Worm (Caenorhabditis elegans) whole organism, L1 larva: ENCODE results near the gene ell-1.
A peak's percentile ranks its signal among the peaks of the same experiment; 100 is the strongest.

Source experiments
- C16A3.4 ChIP-seq: fragments of 150-350 bp; optimal IDR thresholded peaks from 2 replicates; lab custom pipeline; 2014; ENCODE audit warnings: missing biosample characterization, missing genetic modification characterization
- C34B4.2 ChIP-seq: sonication (generic microtip); optimal IDR thresholded peaks from 2 replicates; lab custom pipeline; 2017; ENCODE audit warnings: mild to moderate bottlenecking, missing genetic modification characterization, missing compliant biosample characterization
- F16B12.6 ChIP-seq: fragments of 150-350 bp; optimal IDR thresholded peaks from 2 replicates; lab custom pipeline; 2014; ENCODE audit warnings: missing biosample characterization, missing genetic modification characterization
- aha-1 ChIP-seq: fragments of 150-350 bp; optimal IDR thresholded peaks from 2 replicates; lab custom pipeline; 2014; ENCODE audit warnings: missing biosample characterization, missing genetic modification characterization
- alr-1 ChIP-seq: fragments of 200-800 bp; sonication (Bioruptor generic); optimal IDR thresholded peaks from 2 replicates; lab custom pipeline; 2018; ENCODE audit warnings: borderline replicate concordance, mild to moderate bottlenecking, missing genetic modification characterization, missing compliant biosample characterization
- aly-2 ChIP-seq: fragments of 150-350 bp; optimal IDR thresholded peaks from 2 replicates; lab custom pipeline; 2014; ENCODE audit warnings: missing biosample characterization, missing genetic modification characterization
- ama-1 ChIP-seq: fragments of 150-350 bp; optimal IDR thresholded peaks from 2 replicates; lab custom pipeline; 2014
- ceh-63 ChIP-seq: fragments of 200-800 bp; sonication (Bioruptor generic); optimal IDR thresholded peaks from 2 replicates; lab custom pipeline; 2018; ENCODE audit warnings: mild to moderate bottlenecking, missing genetic modification characterization, missing compliant biosample characterization
- ceh-8 ChIP-seq: fragments of 200-800 bp; sonication (Bioruptor generic); optimal IDR thresholded peaks from 2 replicates; lab custom pipeline; 2018; ENCODE audit warnings: mild to moderate bottlenecking, missing genetic modification characterization, moderate library complexity, missing compliant biosample characterization
- ceh-82 ChIP-seq, 3 experiments: fragments of 150-350 bp in 1 of 3; sonication (generic microtip) in 2 of 3; optimal IDR thresholded peaks; 2 replicates each; lab custom pipeline; 2014 to 2017; ENCODE audit warnings: missing biosample characterization in 3 of 3, missing genetic modification characterization in 3 of 3
- efl-1 ChIP-seq, 4 experiments: fragments of 150-350 bp; optimal IDR thresholded peaks in 3 of 4; peaks in 1 of 4; 1 replicate in 1 of 4; 2 replicates in 3 of 4; lab custom pipeline; 2014; ENCODE audit warnings: missing biosample characterization in 2 of 4, missing genetic modification characterization in 2 of 4, missing genetic modification reagents in 2 of 4
- efl-3 ChIP-seq: fragments of 200-800 bp; sonication (Bioruptor generic); optimal IDR thresholded peaks from 2 replicates; lab custom pipeline; 2018; ENCODE audit warnings: mild to moderate bottlenecking, missing genetic modification characterization, missing compliant biosample characterization
- egl-13 ChIP-seq: sonication (generic microtip); optimal IDR thresholded peaks from 2 replicates; lab custom pipeline; 2016; ENCODE audit warnings: missing genotype, missing genetic modification reagents, missing genetic modification characterization, missing compliant biosample characterization
- egl-27 ChIP-seq, 2 experiments: fragments of 150-350 bp in 1 of 2; sonication (generic microtip); optimal IDR thresholded peaks; 3 replicates each; lab custom pipeline; 2017 to 2018; ENCODE audit warnings: missing biosample characterization in 2 of 2, missing genetic modification characterization in 2 of 2, missing genetic modification reagents in 2 of 2
- elt-3 ChIP-seq, 6 experiments: fragments of 150-350 bp in 1 of 6; sonication (generic microtip); optimal IDR thresholded peaks; 2 replicates each; lab custom pipeline; 2017 to 2018; ENCODE audit warnings: missing biosample characterization in 6 of 6, missing genetic modification characterization in 6 of 6, inconsistent platforms in 1 of 6
- ets-5 ChIP-seq: fragments of 200-800 bp; sonication (Bioruptor generic); IDR thresholded peaks from 2 replicates; pipeline ENCODE4 v1.3.6; 2022; ENCODE audit warnings: missing genetic modification characterization, missing compliant biosample characterization
- fkh-10 ChIP-seq: sonication (generic microtip); optimal IDR thresholded peaks from 2 replicates; lab custom pipeline; 2017; ENCODE audit warnings: missing biosample characterization, missing genetic modification reagents, missing genetic modification characterization
- fkh-8 ChIP-seq: sonication (generic microtip); optimal IDR thresholded peaks from 2 replicates; lab custom pipeline; 2016; ENCODE audit warnings: mild to moderate bottlenecking, missing genetic modification characterization, missing compliant biosample characterization
- fos-1 ChIP-seq: fragments of 150-350 bp; optimal IDR thresholded peaks from 2 replicates; lab custom pipeline; 2014; ENCODE audit warnings: missing biosample characterization, missing genetic modification characterization
- grh-1 ChIP-seq: fragments of 200-800 bp; sonication (Bioruptor generic); IDR thresholded peaks from 2 replicates; pipeline ENCODE4 v1.3.6; 2022; ENCODE audit warnings: missing genetic modification reagents, missing genetic modification characterization, missing compliant biosample characterization
- hlh-17 ChIP-seq: fragments of 200-800 bp; sonication (Bioruptor generic); optimal IDR thresholded peaks from 2 replicates; lab custom pipeline; 2018; ENCODE audit warnings: missing genetic modification characterization, mild to moderate bottlenecking, missing compliant biosample characterization, moderate library complexity, borderline replicate concordance
- hlh-4 ChIP-seq: sonication (generic microtip); optimal IDR thresholded peaks from 2 replicates; lab custom pipeline; 2016; ENCODE audit warnings: mild to moderate bottlenecking, missing genetic modification characterization, missing compliant biosample characterization
- isw-1 ChIP-seq: fragments of 200-800 bp; sonication (Bioruptor generic); IDR thresholded peaks from 2 replicates; pipeline ENCODE4 v1.3.6; 2022; ENCODE audit warnings: missing genetic modification characterization, missing compliant biosample characterization
- jun-1 ChIP-seq: fragments of 150-350 bp; optimal IDR thresholded peaks from 2 replicates; lab custom pipeline; 2014; ENCODE audit warnings: missing biosample characterization, missing genetic modification reagents, missing genetic modification characterization
- lin-14 ChIP-seq: fragments of 200-800 bp; sonication (Bioruptor generic); optimal IDR thresholded peaks from 2 replicates; lab custom pipeline; 2018; ENCODE audit warnings: mild to moderate bottlenecking, missing genetic modification characterization, moderate library complexity, missing compliant biosample characterization
- lin-35 ChIP-seq, 2 experiments: fragments of 150-350 bp; optimal IDR thresholded peaks; 2 replicates each; lab custom pipeline; 2014; ENCODE audit warnings: missing biosample characterization in 2 of 2, missing genetic modification characterization in 2 of 2, missing genetic modification reagents in 2 of 2
- lin-39 ChIP-seq: fragments of 150-350 bp; optimal IDR thresholded peaks from 2 replicates; lab custom pipeline; 2014; ENCODE audit warnings: missing biosample characterization, missing genetic modification reagents, missing genetic modification characterization
- lir-3 ChIP-seq: sonication (generic microtip); optimal IDR thresholded peaks from 2 replicates; lab custom pipeline; 2016; ENCODE audit warnings: mild to moderate bottlenecking, missing genetic modification characterization, moderate library complexity, missing compliant biosample characterization; ENCODE audit not compliant: poor library complexity
- lsy-2 ChIP-seq, 2 experiments: fragments of 150-350 bp; optimal IDR thresholded peaks; 2 replicates each; lab custom pipeline; 2014; ENCODE audit warnings: missing biosample characterization in 2 of 2, missing genetic modification characterization in 2 of 2
- mdl-1 ChIP-seq, 2 experiments: fragments of 150-350 bp; optimal IDR thresholded peaks; 2 replicates each; lab custom pipeline; 2014 to 2017; ENCODE audit warnings: missing biosample characterization in 2 of 2, missing genetic modification characterization in 2 of 2, inconsistent platforms in 1 of 2
- mef-2 ChIP-seq: fragments of 150-350 bp; optimal IDR thresholded peaks from 2 replicates; lab custom pipeline; 2014; ENCODE audit warnings: missing biosample characterization, missing genetic modification characterization
- mep-1 ChIP-seq: fragments of 150-350 bp; optimal IDR thresholded peaks from 2 replicates; lab custom pipeline; 2014; ENCODE audit warnings: missing biosample characterization, missing genetic modification characterization
- nhr-12 ChIP-seq: sonication (generic microtip); optimal IDR thresholded peaks from 2 replicates; lab custom pipeline; 2017; ENCODE audit warnings: missing biosample characterization, missing genetic modification characterization
- nhr-47 ChIP-seq: sonication (generic microtip); optimal IDR thresholded peaks from 2 replicates; lab custom pipeline; 2016; ENCODE audit warnings: mild to moderate bottlenecking, missing genetic modification characterization, moderate library complexity, missing compliant biosample characterization
- nhr-71 ChIP-seq: sonication (generic microtip); optimal IDR thresholded peaks from 2 replicates; lab custom pipeline; 2016; ENCODE audit warnings: mild to moderate bottlenecking, missing genetic modification characterization, moderate library complexity, missing compliant biosample characterization
- nhr-85 ChIP-seq: sonication (generic microtip); peaks from one replicate; lab custom pipeline; 2016; ENCODE audit warnings: missing genetic modification characterization, inconsistent platforms, missing compliant biosample characterization
- nhr-90 ChIP-seq: sonication (generic microtip); optimal IDR thresholded peaks from 2 replicates; lab custom pipeline; 2016; ENCODE audit warnings: mild to moderate bottlenecking, missing genetic modification characterization, missing compliant biosample characterization; ENCODE audit not compliant: poor library complexity
- pax-3 ChIP-seq: fragments of 200-800 bp; sonication (Bioruptor generic); optimal IDR thresholded peaks from 2 replicates; lab custom pipeline; 2018; ENCODE audit warnings: mild to moderate bottlenecking, missing genetic modification characterization, moderate library complexity, missing compliant biosample characterization
- rnt-1 ChIP-seq: sonication (generic microtip); optimal IDR thresholded peaks from 2 replicates; lab custom pipeline; 2016; ENCODE audit warnings: mild to moderate bottlenecking, missing genetic modification characterization, moderate library complexity, missing compliant biosample characterization
- snpc-4 ChIP-seq: fragments of 150-350 bp; optimal IDR thresholded peaks from 2 replicates; lab custom pipeline; 2014; ENCODE audit warnings: missing biosample characterization, missing genetic modification characterization
- snu-23 ChIP-seq: sonication (generic microtip); optimal IDR thresholded peaks from 2 replicates; lab custom pipeline; 2016; ENCODE audit warnings: missing genetic modification characterization, missing compliant biosample characterization
- sox-4 ChIP-seq: sonication (generic microtip); optimal IDR thresholded peaks from 2 replicates; lab custom pipeline; 2016; ENCODE audit warnings: missing genetic modification characterization, missing compliant biosample characterization
- sptf-1 ChIP-seq: fragments of 150-350 bp; optimal IDR thresholded peaks from 2 replicates; lab custom pipeline; 2014; ENCODE audit warnings: missing biosample characterization, missing genetic modification characterization
- tbx-2 ChIP-seq: sonication (generic microtip); optimal IDR thresholded peaks from 2 replicates; lab custom pipeline; 2016; ENCODE audit warnings: missing genetic modification characterization, missing compliant biosample characterization
- tlp-1 ChIP-seq: fragments of 150-350 bp; optimal IDR thresholded peaks from 2 replicates; lab custom pipeline; 2014; ENCODE audit warnings: missing biosample characterization, missing genetic modification characterization
- unc-130 ChIP-seq: fragments of 150-350 bp; optimal IDR thresholded peaks from 2 replicates; lab custom pipeline; 2017; ENCODE audit warnings: missing biosample characterization, missing genetic modification characterization, inconsistent platforms
- unc-30 ChIP-seq: sonication (generic microtip); optimal IDR thresholded peaks from 2 replicates; lab custom pipeline; 2017; ENCODE audit warnings: missing biosample characterization, missing genetic modification characterization
- unc-86 ChIP-seq: sonication (generic microtip); optimal IDR thresholded peaks from 2 replicates; lab custom pipeline; 2016; ENCODE audit warnings: missing genetic modification characterization, missing compliant biosample characterization
- unc-98 ChIP-seq: fragments of 200-800 bp; sonication (Bioruptor generic); IDR thresholded peaks from 2 replicates; pipeline ENCODE4 v1.3.6; 2022; ENCODE audit warnings: missing genetic modification characterization, missing compliant biosample characterization
- vab-15 ChIP-seq: sonication (generic microtip); optimal IDR thresholded peaks from 2 replicates; lab custom pipeline; 2017; ENCODE audit warnings: missing genotype, mild to moderate bottlenecking, missing genetic modification characterization, missing compliant biosample characterization
- zip-4 ChIP-seq: fragments of 200-800 bp; sonication (Bioruptor generic); optimal IDR thresholded peaks from 2 replicates; lab custom pipeline; 2018; ENCODE audit warnings: mild to moderate bottlenecking, missing genetic modification characterization, moderate library complexity, missing compliant biosample characterization
- ztf-11 ChIP-seq, 2 experiments: sonication (generic microtip); optimal IDR thresholded peaks; 2 replicates each; lab custom pipeline; 2016 to 2017; ENCODE audit warnings: missing genetic modification characterization in 2 of 2, missing biosample characterization in 1 of 2, missing compliant biosample characterization in 1 of 2

ell-1 gene

DNA sequence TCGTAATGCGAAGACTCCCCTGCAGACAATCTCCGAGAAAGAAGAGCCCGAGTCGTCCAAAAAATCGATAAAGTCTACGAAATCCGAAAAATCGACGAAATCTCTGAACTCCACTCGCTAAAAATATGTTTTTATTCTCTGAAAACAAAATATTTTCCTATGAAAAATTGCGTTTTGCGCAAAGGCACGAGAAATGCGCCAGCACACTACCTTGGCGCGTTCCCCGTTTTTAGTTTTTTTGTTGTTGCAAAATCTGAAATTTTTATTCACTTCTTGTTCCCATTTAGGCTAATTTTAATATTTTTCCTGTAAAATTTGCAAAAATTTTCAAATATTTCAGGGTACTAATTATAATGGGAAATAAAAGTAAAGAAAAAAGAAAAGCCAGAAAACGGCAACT is 33.7 kb upstream of the ell-1 start, which contains the start of gene F55F10.1 (continued):
- TF ChIP-seq efl-3 (GFP tag; lab: Kevin White, UChicago) = no peak
- no peak for TF ChIP-seq lin-14
- TF ChIP-seq snu-23 (GFP tag; lab: Kevin White, UChicago) = peak; percentile 84
- TF ChIP-seq hlh-4 (tag; lab: Kevin White, UChicago) = no peak
- TF ChIP-seq sptf-1 = no peak
- peak; percentile 77 for TF ChIP-seq jun-1 (tag; lab: Kevin White, UChicago)
- TF ChIP-seq isw-1 (GFP tag; lab: Robert Waterston, UW) = peak; percentile 64
- no peak for TF ChIP-seq pax-3
- no peak for TF ChIP-seq fos-1 (tag; lab: Kevin White, UChicago)
- peak; percentile 80 for TF ChIP-seq unc-130 (tag; lab: Kevin White, UChicago)
- peak; percentile 86 for TF ChIP-seq nhr-47
- TF ChIP-seq zip-4 (GFP tag; lab: Kevin White, UChicago) = peak; percentile 46
- peak; percentile 11 for TF ChIP-seq aly-2 (tag; lab: Kevin White, UChicago)
- TF ChIP-seq lin-35 (GFP tag; optimal IDR thresholded peaks at IDR 0.05; lab: Kevin White, UChicago) = peak; percentile 81 to 85
- no peak for TF ChIP-seq hlh-17
- peak; percentile 92 for TF ChIP-seq mep-1 (tag; lab: Kevin White, UChicago)
- peak; percentile 47 for TF ChIP-seq F16B12.6
- no peak for TF ChIP-seq fkh-10 (GFP tag; lab: Kevin White, UChicago)
- TF ChIP-seq egl-27 (tag; optimal IDR thresholded peaks at IDR 0.05; lab: Kevin White, UChicago) = no peak
- TF ChIP-seq unc-30 (tag; lab: Kevin White, UChicago) = no peak
- TF ChIP-seq ets-5 (GFP tag; lab: Robert Waterston, UW) = no peak
- no peak for TF ChIP-seq lir-3 (tag; lab: Kevin White, UChicago)
- peak; percentile 66 for TF ChIP-seq unc-86 (tag; lab: Kevin White, UChicago)
- TF ChIP-seq egl-13 (tag; lab: Kevin White, UChicago) = peak; percentile 17
- no peak for TF ChIP-seq mef-2 (tag; lab: Kevin White, UChicago)
- no peak for TF ChIP-seq ztf-11 (tag; optimal IDR thresholded peaks at IDR 0.05; lab: Kevin White, UChicago)
- peak; percentile 87 for TF ChIP-seq nhr-71 (tag; lab: Kevin White, UChicago)
- no peak for TF ChIP-seq C34B4.2
- peak; percentile 61 for TF ChIP-seq nhr-90 (tag; lab: Kevin White, UChicago)
- peak in 1 of 2 experiments; percentile 19 for TF ChIP-seq mdl-1 (tag; optimal IDR thresholded peaks at IDR 0.05; lab: Kevin White, UChicago)
- TF ChIP-seq alr-1 (tag; lab: Kevin White, UChicago) = no peak
- no peak for TF ChIP-seq tlp-1
- TF ChIP-seq ceh-63 (GFP tag; lab: Kevin White, UChicago) = no peak
- TF ChIP-seq ceh-82 (tag; optimal IDR thresholded peaks at IDR 0.05; lab: Kevin White, UChicago) = peak; percentile 50 to 78 (median 72)
- no peak for TF ChIP-seq vab-15 (tag; lab: Kevin White, UChicago)
- TF ChIP-seq aha-1 (tag; lab: Kevin White, UChicago) = no peak
- TF ChIP-seq efl-1 (optimal IDR thresholded peaks at IDR 0.05; lab: Kevin White, UChicago) = peak; percentile 77 to 87
- peak; percentile 85 to 98 for TF ChIP-seq efl-1 (GFP tag; optimal IDR thresholded peaks at IDR 0.05 in 1 of 2; lab: Kevin White, UChicago)
- peak; percentile 49 for TF ChIP-seq grh-1
- no peak for TF ChIP-seq nhr-12
- peak; percentile 63 for TF ChIP-seq lin-39 (tag; lab: Kevin White, UChicago)
- peak; percentile 27 for TF ChIP-seq fkh-8 (tag; lab: Kevin White, UChicago)
- peak; percentile 48 for TF ChIP-seq C16A3.4 (tag; lab: Kevin White, UChicago)
- TF ChIP-seq unc-98 (GFP tag; lab: Robert Waterston, UW) = no peak
- TF ChIP-seq ama-1 = no peak
- TF ChIP-seq tbx-2 (tag; lab: Kevin White, UChicago) = peak; percentile 77
- peak; percentile 81 for TF ChIP-seq rnt-1
- TF ChIP-seq nhr-85 = peak; percentile 84
- TF ChIP-seq snpc-4 (tag; lab: Kevin White, UChicago) = peak; percentile 56
- peak in 2 of 6 experiments; percentile 8 to 57 for TF ChIP-seq elt-3 (tag; optimal IDR thresholded peaks at IDR 0.05; lab: Kevin White, UChicago)
- TF ChIP-seq lsy-2 (tag; optimal IDR thresholded peaks at IDR 0.05; lab: Kevin White, UChicago) = peak; percentile 85 to 86
- TF ChIP-seq ceh-8 (GFP tag; lab: Kevin White, UChicago) = no peak
- TF ChIP-seq sox-4 (tag; lab: Kevin White, UChicago) = peak; percentile 59
